Worm (Caenorhabditis elegans) whole organism, L1 larva: ENCODE measurements around the gene jmjd-1.2.

Experiments used
- ama-1 ChIP-seq: fragments of 150-350 bp; optimal IDR thresholded peaks from 2 replicates; lab custom pipeline; 2014
- dpl-1 ChIP-seq, 3 experiments: fragments of 150-350 bp in 2 of 3; sonication (generic microtip) in 1 of 3; optimal IDR thresholded peaks; 2 replicates each; lab custom pipeline; 2014 to 2017; ENCODE audit warnings: missing biosample characterization in 3 of 3, missing genetic modification characterization in 3 of 3, missing genetic modification reagents in 3 of 3
- elt-2 ChIP-seq: sonication (generic microtip); optimal IDR thresholded peaks from 2 replicates; lab custom pipeline; 2016; ENCODE audit warnings: missing genetic modification characterization, mild to moderate bottlenecking, inconsistent platforms, missing compliant biosample characterization, missing genetic modification reagents
- jun-1 ChIP-seq: fragments of 150-350 bp; optimal IDR thresholded peaks from 2 replicates; lab custom pipeline; 2014; ENCODE audit warnings: missing biosample characterization, missing genetic modification reagents, missing genetic modification characterization
- lin-13 ChIP-seq: fragments of 150-350 bp; optimal IDR thresholded peaks from 2 replicates; lab custom pipeline; 2014; ENCODE audit warnings: missing biosample characterization, missing genetic modification reagents, missing genetic modification characterization
- mab-9 ChIP-seq: fragments of 200-800 bp; sonication (Bioruptor generic); IDR thresholded peaks from 2 replicates; pipeline ENCODE4 v1.3.6; 2022; ENCODE audit warnings: missing genetic modification reagents, missing genetic modification characterization, missing compliant biosample characterization
- nhr-11 ChIP-seq: fragments of 150-350 bp; optimal IDR thresholded peaks from 2 replicates; lab custom pipeline; 2014; ENCODE audit warnings: missing biosample characterization, missing genetic modification characterization
- nhr-12 ChIP-seq: sonication (generic microtip); optimal IDR thresholded peaks from 2 replicates; lab custom pipeline; 2017; ENCODE audit warnings: missing biosample characterization, missing genetic modification characterization
- nhr-237 ChIP-seq: fragments of 150-350 bp; optimal IDR thresholded peaks from 2 replicates; lab custom pipeline; 2014; ENCODE audit warnings: missing biosample characterization, missing genetic modification characterization
- sox-4 ChIP-seq: sonication (generic microtip); optimal IDR thresholded peaks from 2 replicates; lab custom pipeline; 2016; ENCODE audit warnings: missing genetic modification characterization, missing compliant biosample characterization
- swsn-7 ChIP-seq: sonication (generic microtip); optimal IDR thresholded peaks from 2 replicates; lab custom pipeline; 2016; ENCODE audit warnings: missing genetic modification characterization, missing compliant biosample characterization
- zag-1 ChIP-seq: fragments of 150-350 bp; optimal IDR thresholded peaks from 2 replicates; lab custom pipeline; 2014; ENCODE audit warnings: missing biosample characterization, missing genetic modification characterization

DNA sequence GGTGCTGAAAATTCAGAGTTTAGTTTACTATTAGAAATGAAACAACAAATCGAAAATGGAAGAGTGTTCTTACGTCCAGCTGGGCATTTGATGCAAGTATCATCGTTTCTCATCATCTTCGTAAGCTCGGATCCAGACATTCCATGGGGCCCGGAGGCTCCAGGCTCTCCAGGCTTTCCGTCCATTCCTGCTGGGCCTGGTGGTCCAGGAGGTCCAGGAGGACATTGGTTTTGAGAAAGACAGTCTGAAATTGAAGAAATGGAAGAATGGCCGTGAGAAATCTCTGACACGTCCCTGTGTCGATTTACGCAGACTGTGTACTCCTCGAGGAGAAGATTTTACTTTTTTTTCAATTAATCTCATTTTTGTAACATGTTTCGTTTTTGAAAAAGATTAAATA, 4.4 kb upstream of the jmjd-1.2 start:
- TF ChIP-seq nhr-237 (tag; lab: Kevin White, UChicago) (no peak), nhr-12 (tag; lab: Kevin White, UChicago) (no peak), jun-1 (tag; lab: Kevin White, UChicago) (no peak), sox-4 (tag; lab: Kevin White, UChicago) (no peak), swsn-7 (tag; lab: Kevin White, UChicago) (no peak), ama-1 (no peak), dpl-1 (GFP tag; optimal IDR thresholded peaks at IDR 0.05; lab: Kevin White, UChicago) (no peak), zag-1 (tag; lab: Kevin White, UChicago) (no peak), elt-2 (tag; lab: Kevin White, UChicago) (no peak), mab-9 (GFP tag; lab: Robert Waterston, UW) (no peak), lin-13 (no peak), nhr-11 (tag; lab: Kevin White, UChicago) (no peak)
